Worm (Caenorhabditis elegans) whole organism, early embryonic: ENCODE measurements around the gene xpc-1.
"Not testable (repeated sequence)": the region's sequence is repeated elsewhere in the genome, so short reads cannot be mapped to it uniquely, and the experiment has no call there.

Experiments used
- B0310.2 ChIP-seq: sonication (generic microtip); optimal IDR thresholded peaks from 2 replicates; lab custom pipeline; 2016; ENCODE audit warnings: mild to moderate bottlenecking, missing genetic modification characterization, missing compliant biosample characterization
- hmg-4 ChIP-seq: fragments of 200-800 bp; sonication (Bioruptor generic); optimal IDR thresholded peaks from 2 replicates; lab custom pipeline; 2018; ENCODE audit warnings: mild to moderate bottlenecking, missing genetic modification characterization, missing compliant biosample characterization
- pes-1 ChIP-seq: fragments of 200-800 bp; sonication (Bioruptor generic); IDR thresholded peaks from 2 replicates; pipeline ENCODE4 v1.3.6; 2022; ENCODE audit warnings: missing genetic modification reagents, missing genetic modification characterization, missing compliant biosample characterization

DNA sequence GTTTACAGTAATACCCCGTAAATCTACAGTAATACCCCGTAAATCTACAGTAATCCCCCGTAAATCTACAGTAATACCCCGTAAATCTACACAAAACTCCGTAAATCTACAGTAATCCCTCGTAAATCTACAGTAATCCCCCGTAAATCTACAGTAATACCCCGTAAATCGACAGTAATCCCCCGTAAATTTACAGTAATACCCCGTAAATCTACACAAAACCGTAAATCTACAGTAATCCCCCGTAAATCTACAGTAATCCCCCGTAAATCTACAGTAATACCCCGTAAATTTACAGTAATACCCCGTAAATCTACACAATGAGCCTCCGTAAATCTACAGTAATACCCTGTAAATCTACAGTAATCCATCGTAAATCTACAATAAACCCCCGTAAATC is 43.0 kb upstream of the xpc-1 start:
- TF ChIP-seq pes-1 (GFP tag; lab: Robert Waterston, UW); B0310.2 (tag; lab: Kevin White, UChicago); hmg-4 (GFP tag; lab: Kevin White, UChicago): not testable (repeated sequence)
